Worm (Caenorhabditis elegans) whole organism, L3 larva: ENCODE results near the gene gck-4.

Source experiments
- daf-12 ChIP-seq: fragments of 150-350 bp; optimal IDR thresholded peaks from 2 replicates; lab custom pipeline; 2014; ENCODE audit warnings: missing biosample characterization, missing genetic modification reagents, missing genetic modification characterization
- fkh-10 ChIP-seq: sonication (generic microtip); optimal IDR thresholded peaks from 2 replicates; lab custom pipeline; 2017; ENCODE audit warnings: missing biosample characterization, missing genetic modification reagents, missing genetic modification characterization
- fos-1 ChIP-seq: fragments of 150-350 bp; optimal IDR thresholded peaks from 2 replicates; lab custom pipeline; 2014; ENCODE audit warnings: missing biosample characterization, missing genetic modification characterization
- mdl-1 ChIP-seq: fragments of 150-350 bp; optimal IDR thresholded peaks from 2 replicates; lab custom pipeline; 2014; ENCODE audit warnings: missing biosample characterization, missing genetic modification characterization
- nhr-28 ChIP-seq: fragments of 150-350 bp; optimal IDR thresholded peaks from 2 replicates; lab custom pipeline; 2014; ENCODE audit warnings: missing biosample characterization, missing genetic modification characterization
- snpc-4 ChIP-seq: fragments of 150-350 bp; optimal IDR thresholded peaks from 2 replicates; lab custom pipeline; 2014; ENCODE audit warnings: missing biosample characterization, missing genetic modification characterization
- unc-39 ChIP-seq: sonication (generic microtip); optimal IDR thresholded peaks from 4 replicates; lab custom pipeline; 2017; ENCODE audit warnings: missing biosample characterization, missing genetic modification characterization
- ztf-11 ChIP-seq: fragments of 150-350 bp; optimal IDR thresholded peaks from 2 replicates; lab custom pipeline; 2014; ENCODE audit warnings: missing biosample characterization, missing genetic modification characterization

ce11 chrX:13632245-13632644 is 44.7 kb upstream of the gck-4 start:
- TF ChIP-seq snpc-4 (tag; lab: Kevin White, UChicago), result no peak
- no peak for TF ChIP-seq daf-12 (tag; lab: Kevin White, UChicago)
- no peak for TF ChIP-seq unc-39
- TF ChIP-seq nhr-28 (tag; lab: Kevin White, UChicago), result no peak
- no peak for TF ChIP-seq ztf-11
- no peak for TF ChIP-seq fkh-10
- TF ChIP-seq mdl-1 (tag; lab: Kevin White, UChicago), result no peak
- TF ChIP-seq fos-1, result no peak
